Fruit fly (Drosophila melanogaster) whole organism, wandering third instar larva: ENCODE data around the gene CG1387.

Experiments
- Abd-B ChIP-seq: fragments of >200 bp; optimal IDR thresholded peaks from 2 replicates; lab custom pipeline; 2017; ENCODE audit warnings: missing biosample characterization, missing genetic modification characterization
- CG9705 ChIP-seq: fragments of 200-800 bp; sonication (Bioruptor generic); optimal IDR thresholded peaks from 2 replicates; lab custom pipeline; 2018; ENCODE audit warnings: missing biosample characterization, mild to moderate bottlenecking, missing genetic modification characterization
- CrebA ChIP-seq: fragments of 200-800 bp; sonication (Bioruptor generic); optimal IDR thresholded peaks from 2 replicates; lab custom pipeline; 2016; ENCODE audit warnings: missing biosample characterization, mild to moderate bottlenecking, missing genetic modification characterization, borderline replicate concordance
- Dfd ChIP-seq: fragments of >200 bp; optimal IDR thresholded peaks from 2 replicates; lab custom pipeline; 2017; ENCODE audit warnings: missing biosample characterization, missing genetic modification characterization
- GATAd ChIP-seq: sonication (Bioruptor generic); optimal IDR thresholded peaks from 2 replicates; lab custom pipeline; 2016; ENCODE audit warnings: missing biosample characterization, missing genetic modification characterization
- HLH106 ChIP-seq: fragments of 200-800 bp; optimal IDR thresholded peaks from 3 replicates; lab custom pipeline; 2019; ENCODE audit warnings: missing biosample characterization, mild to moderate bottlenecking, missing genetic modification characterization, moderate library complexity
- Hnf4 ChIP-seq: fragments of 200-800 bp; sonication (Bioruptor generic); optimal IDR thresholded peaks from 2 replicates; lab custom pipeline; 2016; ENCODE audit warnings: missing biosample characterization, mild to moderate bottlenecking, missing genetic modification characterization
- Hr78 ChIP-seq: fragments of >200 bp; optimal IDR thresholded peaks from 2 replicates; lab custom pipeline; 2017; ENCODE audit warnings: missing biosample characterization, missing genetic modification characterization
- Hr83 ChIP-seq: fragments of 200-300 bp; sonication (Bioruptor generic); optimal IDR thresholded peaks from 2 replicates; lab custom pipeline; 2016; ENCODE audit warnings: missing biosample characterization, mild to moderate bottlenecking, missing genetic modification characterization, moderate library complexity; ENCODE audit not compliant: poor library complexity, severe bottlenecking
- Jra ChIP-seq: sonication (Bioruptor generic); optimal IDR thresholded peaks from 2 replicates; lab custom pipeline; 2016; ENCODE audit warnings: missing biosample characterization, missing genetic modification characterization
- Mio ChIP-seq: sonication (Bioruptor generic); optimal IDR thresholded peaks from 2 replicates; lab custom pipeline; 2016; ENCODE audit warnings: missing biosample characterization, missing genetic modification characterization
- Myc ChIP-seq: fragments of >200 bp; optimal IDR thresholded peaks from 2 replicates; lab custom pipeline; 2017
- OdsH ChIP-seq: fragments of 200-800 bp; sonication (Bioruptor generic); optimal IDR thresholded peaks from 2 replicates; lab custom pipeline; 2016; ENCODE audit warnings: missing biosample characterization, mild to moderate bottlenecking, missing genetic modification characterization
- Rel ChIP-seq, 2 experiments: fragments of 200-800 bp; sonication (Bioruptor generic) in 1 of 2; optimal IDR thresholded peaks; 2 replicates in 1 of 2; 3 replicates in 1 of 2; lab custom pipeline; 2016 to 2019; ENCODE audit warnings: mild to moderate bottlenecking in 2 of 2, missing biosample characterization in 2 of 2, missing genetic modification characterization in 2 of 2, moderate library complexity in 1 of 2
- brk ChIP-seq: fragments of 200-800 bp; sonication (Bioruptor generic); optimal IDR thresholded peaks from 2 replicates; lab custom pipeline; 2016; ENCODE audit warnings: missing biosample characterization, mild to moderate bottlenecking, missing genetic modification characterization
- dmrt93B ChIP-seq: fragments of 200-800 bp; sonication (Bioruptor generic); optimal IDR thresholded peaks from 2 replicates; lab custom pipeline; 2018; ENCODE audit warnings: missing biosample characterization, mild to moderate bottlenecking, missing genetic modification characterization
- dsf ChIP-seq: sonication (Bioruptor generic); optimal IDR thresholded peaks from 2 replicates; lab custom pipeline; 2016; ENCODE audit warnings: missing biosample characterization, missing genetic modification characterization, borderline replicate concordance
- foxo ChIP-seq, 2 experiments: fragments of 200-800 bp; sonication (Bioruptor generic); optimal IDR thresholded peaks; 2 replicates in 1 of 2; 3 replicates in 1 of 2; lab custom pipeline; 2016 to 2017; ENCODE audit warnings: missing biosample characterization in 2 of 2, missing genetic modification characterization in 2 of 2
- h ChIP-seq: fragments of 200-800 bp; sonication (Bioruptor generic); optimal IDR thresholded peaks from 3 replicates; lab custom pipeline; 2016; ENCODE audit warnings: missing biosample characterization, mild to moderate bottlenecking, missing genetic modification characterization
- lola ChIP-seq: fragments of >200 bp; optimal IDR thresholded peaks from 2 replicates; lab custom pipeline; 2017; ENCODE audit warnings: missing biosample characterization, missing genetic modification characterization
- psq ChIP-seq: fragments of 200-800 bp; sonication (Bioruptor generic); optimal IDR thresholded peaks from 3 replicates; lab custom pipeline; 2017; ENCODE audit warnings: missing biosample characterization, mild to moderate bottlenecking, missing genetic modification characterization, moderate library complexity
- rgr ChIP-seq: fragments of 200-800 bp; sonication (Bioruptor generic); optimal IDR thresholded peaks from 3 replicates; lab custom pipeline; 2016; ENCODE audit warnings: missing biosample characterization, mild to moderate bottlenecking, missing genetic modification characterization
- sage ChIP-seq: fragments of 200-800 bp; sonication (Bioruptor generic); optimal IDR thresholded peaks from 2 replicates; lab custom pipeline; 2016; ENCODE audit warnings: missing biosample characterization, mild to moderate bottlenecking, missing genetic modification characterization
- sv ChIP-seq: fragments of 200-800 bp; sonication (Bioruptor generic); optimal IDR thresholded peaks from 3 replicates; lab custom pipeline; 2016; ENCODE audit warnings: missing biosample characterization, missing genetic modification characterization
- usp ChIP-seq: fragments of >200 bp; optimal IDR thresholded peaks from 2 replicates; lab custom pipeline; 2017; ENCODE audit warnings: missing biosample characterization, missing genetic modification characterization

The CG1387 gene

dm6 chrX:8421449-8421795 is 35.8 kb downstream of the CG1387 start:
- TF ChIP-seq Hr78 (no peak), Dfd (GFP tag; lab: Kevin White, UChicago) (peak; percentile 98)

- TF ChIP-seq Myc (lab: Kevin White, UChicago) (no peak), usp (GFP tag; lab: Kevin White, UChicago) (no peak), CrebA (GFP tag; lab: Kevin White, UChicago) (no peak), Hnf4 (GFP tag; lab: Kevin White, UChicago) (no peak), lola (GFP tag; lab: Kevin White, UChicago) (no peak), sage (no peak), Hr78 (no peak), GATAd (GFP tag; lab: Kevin White, UChicago) (no peak)
- TF ChIP-seq, all 38 proteins: peak for 0
These were observed 37.1 kb downstream of the CG1387 start for dm6 chrX:8422643-8423042.

dm6 chrX:8433709-8434108 is 48.1 kb downstream of the CG1387 start, which contains the start of gene CG32712:
TSS of gene CG32712 (minus strand) at chrX:8433809.
- TF ChIP-seq usp (GFP tag; lab: Kevin White, UChicago) (no peak), psq (GFP tag; lab: Kevin White, UChicago) (no peak), h (no peak), dmrt93B (no peak), Jra (GFP tag; lab: Kevin White, UChicago) (no peak), Hr83 (GFP tag; lab: Kevin White, UChicago) (no peak), Mio (no peak), rgr (GFP tag; lab: Kevin White, UChicago) (no peak), brk (GFP tag; lab: Kevin White, UChicago) (no peak), HLH106 (tag; lab: Kevin White, UChicago) (no peak), dsf (GFP tag; lab: Kevin White, UChicago) (no peak), Myc (lab: Kevin White, UChicago) (no peak), Hnf4 (GFP tag; lab: Kevin White, UChicago) (no peak), OdsH (GFP tag; lab: Kevin White, UChicago) (no peak), GATAd (GFP tag; lab: Kevin White, UChicago) (no peak), Rel (GFP tag; optimal IDR thresholded peaks at IDR 0.05; lab: Kevin White, UChicago) (no peak), Rel (tag; optimal IDR thresholded peaks at IDR 0.05; lab: Kevin White, UChicago) (no peak), foxo (GFP tag; optimal IDR thresholded peaks at IDR 0.05; lab: Kevin White, UChicago) (no peak), sage (no peak), Abd-B (GFP tag; lab: Kevin White, UChicago) (no peak)

dm6 chrX:8436656-8437284 is 51.2 kb downstream of the CG1387 start, which contains the start of gene CG1440:
TSS of gene CG1440 (plus strand) at chrX:8437057.
- TF ChIP-seq CG9705 (GFP tag; lab: Kevin White, UChicago) (peak; percentile 20), Hnf4 (GFP tag; lab: Kevin White, UChicago) (no peak), sv (GFP tag; lab: Kevin White, UChicago) (peak; percentile 6)

- peak; percentile 84 for TF ChIP-seq psq (GFP tag; lab: Kevin White, UChicago)
- no peak for TF ChIP-seq h
- TF ChIP-seq lola (GFP tag; lab: Kevin White, UChicago), result no peak
These were observed 51.9 kb downstream of the CG1387 start, which contains the start of gene Miga for dm6 chrX:8437285-8438110. TSS of gene Miga (minus strand) at chrX:8437820.
